Worm (Caenorhabditis elegans) whole organism, young adult: Measurements from ENCODE around the gene Y75B8A.13.
A peak's percentile ranks its signal among the peaks of the same experiment; 100 is the strongest.

Source experiments
- F39B2.1 ChIP-seq: fragments of 200-800 bp; sonication (Bioruptor generic); IDR thresholded peaks from 2 replicates; pipeline ENCODE4 v1.3.6; 2022; ENCODE audit warnings: missing genetic modification reagents, missing genetic modification characterization, missing compliant biosample characterization
- F52B5.7 ChIP-seq: sonication (generic microtip); optimal IDR thresholded peaks from 2 replicates; lab custom pipeline; 2016; ENCODE audit warnings: mild to moderate bottlenecking, missing genetic modification characterization, missing compliant biosample characterization
- F55B11.4 ChIP-seq: sonication (generic microtip); optimal IDR thresholded peaks from 2 replicates; lab custom pipeline; 2016; ENCODE audit warnings: missing compliant biosample characterization, missing genetic modification characterization, borderline replicate concordance; ENCODE audit not compliant: insufficient read depth
- Y53F4B.3 ChIP-seq: fragments of 200-800 bp; sonication (Bioruptor generic); IDR thresholded peaks from 2 replicates; pipeline ENCODE4 v1.3.6; 2022; ENCODE audit warnings: missing genetic modification reagents, missing genetic modification characterization, missing compliant biosample characterization
- Y79H2A.3 ChIP-seq: fragments of 200-800 bp; sonication (Bioruptor generic); conservative IDR thresholded peaks from 2 replicates; pipeline ENCODE4 v1.3.6; 2022; ENCODE audit warnings: missing genetic modification reagents, missing genetic modification characterization, missing compliant biosample characterization
- Y95B8A.8 ChIP-seq: fragments of 200-800 bp; sonication (Bioruptor generic); IDR thresholded peaks from 2 replicates; pipeline ENCODE4 v1.3.6; 2022; ENCODE audit warnings: missing genetic modification reagents, missing genetic modification characterization, missing compliant biosample characterization
- akir-1 ChIP-seq: fragments of 200-800 bp; sonication (Bioruptor generic); optimal IDR thresholded peaks from 2 replicates; lab custom pipeline; 2018; ENCODE audit warnings: mild to moderate bottlenecking, missing genetic modification characterization, moderate library complexity, missing compliant biosample characterization
- bed-1 ChIP-seq: fragments of 200-800 bp; sonication (Bioruptor generic); IDR thresholded peaks from 2 replicates; pipeline ENCODE4 v1.3.6; 2022; ENCODE audit warnings: missing genetic modification reagents, missing genetic modification characterization, missing compliant biosample characterization
- cebp-1 ChIP-seq, 2 experiments: fragments of 200-800 bp in 1 of 2; sonication (Bioruptor generic) in 1 of 2; sonication (generic microtip) in 1 of 2; IDR thresholded peaks in 1 of 2; optimal IDR thresholded peaks in 1 of 2; 2 replicates each; pipeline versions ENCODE4 v1.3.6 to Lab custom; 2017 to 2022; ENCODE audit warnings: missing compliant biosample characterization in 2 of 2, missing genetic modification characterization in 2 of 2, mild to moderate bottlenecking in 1 of 2, missing genetic modification reagents in 1 of 2, moderate library complexity in 1 of 2
- ceh-27 ChIP-seq: fragments of 200-800 bp; sonication (Bioruptor generic); optimal IDR thresholded peaks from 2 replicates; lab custom pipeline; 2018; ENCODE audit warnings: mild to moderate bottlenecking, missing genetic modification characterization, moderate library complexity, missing compliant biosample characterization
- ceh-79 ChIP-seq: sonication (generic microtip); optimal IDR thresholded peaks from 2 replicates; lab custom pipeline; 2017; ENCODE audit warnings: mild to moderate bottlenecking, missing genetic modification characterization, missing compliant biosample characterization
- dox-1 ChIP-seq: fragments of 200-800 bp; sonication (Bioruptor generic); IDR thresholded peaks from 2 replicates; pipeline ENCODE4 v1.3.6; 2022; ENCODE audit warnings: missing genetic modification reagents, missing genetic modification characterization, missing compliant biosample characterization
- egl-18 ChIP-seq: fragments of 200-800 bp; sonication (Bioruptor generic); IDR thresholded peaks from 2 replicates; pipeline ENCODE4 v1.3.6; 2022; ENCODE audit warnings: missing genetic modification reagents, missing genetic modification characterization, missing compliant biosample characterization
- egrh-3 ChIP-seq: fragments of 200-800 bp; sonication (Bioruptor generic); IDR thresholded peaks from 2 replicates; pipeline ENCODE4 v1.3.6; 2022; ENCODE audit warnings: missing genetic modification reagents, missing genetic modification characterization, missing compliant biosample characterization
- ets-4 ChIP-seq: fragments of 200-800 bp; sonication (Bioruptor generic); optimal IDR thresholded peaks from 2 replicates; lab custom pipeline; 2018; ENCODE audit warnings: mild to moderate bottlenecking, missing genetic modification characterization, missing compliant biosample characterization
- fkh-3 ChIP-seq: sonication (generic microtip); optimal IDR thresholded peaks from 2 replicates; lab custom pipeline; 2016; ENCODE audit warnings: mild to moderate bottlenecking, missing genetic modification characterization, missing compliant biosample characterization
- hmg-1.2 ChIP-seq: fragments of 200-800 bp; sonication (Bioruptor generic); IDR thresholded peaks from 2 replicates; pipeline ENCODE4 v1.3.6; 2022; ENCODE audit warnings: missing genetic modification reagents, missing genetic modification characterization, missing compliant biosample characterization
- hrde-1 ChIP-seq: sonication (generic microtip); optimal IDR thresholded peaks from 2 replicates; lab custom pipeline; 2016; ENCODE audit warnings: missing genetic modification characterization, mild to moderate bottlenecking, missing compliant biosample characterization, moderate library complexity, missing genotype, missing genetic modification reagents, borderline replicate concordance
- hsf-1 ChIP-seq: fragments of 200-800 bp; sonication (Bioruptor generic); IDR thresholded peaks from 2 replicates; pipeline ENCODE4 v1.3.6; 2022; ENCODE audit warnings: missing genetic modification reagents, missing genetic modification characterization, missing compliant biosample characterization
- lin-40 ChIP-seq: sonication (generic microtip); optimal IDR thresholded peaks from 2 replicates; lab custom pipeline; 2016; ENCODE audit warnings: missing genetic modification characterization, mild to moderate bottlenecking, missing compliant biosample characterization, missing genotype, missing genetic modification reagents
- lsl-1 ChIP-seq: fragments of 200-800 bp; sonication (Bioruptor generic); optimal IDR thresholded peaks from 2 replicates; lab custom pipeline; 2018; ENCODE audit warnings: mild to moderate bottlenecking, missing genetic modification characterization, moderate library complexity, missing compliant biosample characterization
- lsy-27 ChIP-seq: sonication (generic microtip); optimal IDR thresholded peaks from 2 replicates; lab custom pipeline; 2017; ENCODE audit warnings: missing genetic modification characterization, mild to moderate bottlenecking, missing compliant biosample characterization, antibody characterized with exemption, missing genotype, borderline replicate concordance; ENCODE audit not compliant: insufficient read depth
- madf-8 ChIP-seq: fragments of 200-800 bp; sonication (Bioruptor generic); conservative IDR thresholded peaks from 2 replicates; pipeline ENCODE4 v1.3.6; 2022; ENCODE audit warnings: missing genetic modification reagents, missing genetic modification characterization, missing compliant biosample characterization
- mxl-1 ChIP-seq: sonication (generic microtip); optimal IDR thresholded peaks from 2 replicates; lab custom pipeline; 2016; ENCODE audit warnings: missing genetic modification characterization, missing compliant biosample characterization
- nfya-2 ChIP-seq: fragments of 200-800 bp; sonication (Bioruptor generic); IDR thresholded peaks from 2 replicates; pipeline ENCODE4 v1.3.6; 2022; ENCODE audit warnings: missing genetic modification reagents, missing genetic modification characterization, missing compliant biosample characterization
- nhr-80 ChIP-seq: sonication (generic microtip); optimal IDR thresholded peaks from 2 replicates; lab custom pipeline; 2016; ENCODE audit warnings: missing genetic modification characterization, missing compliant biosample characterization
- rec-8 ChIP-seq, 2 experiments: sonication (generic microtip); optimal IDR thresholded peaks; 2 replicates each; lab custom pipeline; 2016; ENCODE audit warnings: mild to moderate bottlenecking in 2 of 2, missing genetic modification characterization in 2 of 2, missing genetic modification reagents in 2 of 2, missing genotype in 2 of 2, missing biosample characterization in 1 of 2, missing compliant biosample characterization in 1 of 2, moderate library complexity in 1 of 2
- sdz-38 ChIP-seq: sonication (generic microtip); optimal IDR thresholded peaks from 2 replicates; lab custom pipeline; 2016; ENCODE audit warnings: missing genotype, missing genetic modification characterization, missing compliant biosample characterization
- snpc-1.1 ChIP-seq: sonication (generic microtip); optimal IDR thresholded peaks from 2 replicates; lab custom pipeline; 2017; ENCODE audit warnings: missing genetic modification characterization, mild to moderate bottlenecking, missing compliant biosample characterization, antibody characterized with exemption, moderate library complexity, missing genotype, missing genetic modification reagents; ENCODE audit not compliant: insufficient read depth
- unc-130 ChIP-seq: sonication (generic microtip); optimal IDR thresholded peaks from 2 replicates; lab custom pipeline; 2016; ENCODE audit warnings: missing genetic modification reagents, missing genetic modification characterization, missing compliant biosample characterization
- zfh-2 ChIP-seq: fragments of 200-800 bp; sonication (Bioruptor generic); conservative IDR thresholded peaks from 2 replicates; pipeline ENCODE4 v1.3.6; 2022; ENCODE audit warnings: missing genetic modification reagents, missing genetic modification characterization, missing compliant biosample characterization
- ztf-22 ChIP-seq: fragments of 200-800 bp; sonication (Bioruptor generic); optimal IDR thresholded peaks from 2 replicates; lab custom pipeline; 2018; ENCODE audit warnings: mild to moderate bottlenecking, missing genetic modification characterization, moderate library complexity, missing compliant biosample characterization

Gene Y75B8A.13

ce11 chrIII:12247329-12247728 is 31.8 kb upstream of the Y75B8A.13 start (continued):
- TF ChIP-seq hsf-1 (GFP tag; lab: Robert Waterston, UW) (no peak), hmg-1.2 (GFP tag; lab: Robert Waterston, UW) (no peak), sdz-38 (tag; lab: Kevin White, UChicago) (no peak), ztf-22 (GFP tag; lab: Kevin White, UChicago) (no peak), lsy-27 (no peak), fkh-3 (no peak)

ce11 chrIII:12245570-12245969 is 30.1 kb upstream of the Y75B8A.13 start:
- 0 out of 2 replicates have a peak, but pooled peaks have one; percentile 9 for TF ChIP-seq dox-1 (GFP tag; lab: Robert Waterston, UW)
- TF ChIP-seq lsl-1, result no peak
- peak; percentile 92 for TF ChIP-seq zfh-2 (GFP tag; lab: Robert Waterston, UW)
- TF ChIP-seq egrh-3 (GFP tag; lab: Robert Waterston, UW), result peak; percentile 88; the same call in 1 of the 2 replicates

- TF ChIP-seq mxl-1 (tag; lab: Kevin White, UChicago) (no peak), nhr-80 (peak; percentile 29)
These were observed 20.4 kb upstream of the Y75B8A.13 start, which contains the start of the genes grl-15 and fbxa-89 for ce11 chrIII:12235914-12236313. grl-15 (minus strand) TSS chrIII:12236014. fbxa-89 (plus strand) TSS chrIII:12236184.

- TF ChIP-seq rec-8 (tag; optimal IDR thresholded peaks at IDR 0.05; lab: Kevin White, UChicago) (no peak), F39B2.1 (no peak), egl-18 (GFP tag; lab: Robert Waterston, UW) (no peak), madf-8 (GFP tag; lab: Robert Waterston, UW) (no peak), akir-1 (GFP tag; lab: Kevin White, UChicago) (no peak), Y95B8A.8 (GFP tag; lab: Robert Waterston, UW) (no peak), snpc-1.1 (tag; lab: Kevin White, UChicago) (no peak), hrde-1 (tag; lab: Kevin White, UChicago) (no peak), unc-130 (GFP tag; lab: Kevin White, UChicago) (no peak), ets-4 (GFP tag; lab: Kevin White, UChicago) (no peak), fkh-3 (no peak)
These were observed 19.9 kb upstream of the Y75B8A.13 start for ce11 chrIII:12235359-12235758.

ce11 chrIII:12233493-12233892 is 18.0 kb upstream of the Y75B8A.13 start:
- no peak for TF ChIP-seq ceh-27
- no peak for TF ChIP-seq F55B11.4
- no peak for TF ChIP-seq Y53F4B.3 (GFP tag; lab: Robert Waterston, UW)
- no peak for TF ChIP-seq cebp-1 (GFP tag; IDR thresholded peaks at IDR 0.05; lab: Robert Waterston, UW)
- TF ChIP-seq cebp-1 (tag; optimal IDR thresholded peaks at IDR 0.05; lab: Kevin White, UChicago), result no peak
- TF ChIP-seq egrh-3 (GFP tag; lab: Robert Waterston, UW), result no peak
- TF ChIP-seq Y79H2A.3 (GFP tag; lab: Robert Waterston, UW), result no peak
- no peak for TF ChIP-seq nfya-2 (GFP tag; lab: Robert Waterston, UW)
- no peak for TF ChIP-seq lin-40 (tag; lab: Kevin White, UChicago)
- TF ChIP-seq bed-1, result no peak
- no peak for TF ChIP-seq F52B5.7 (tag; lab: Kevin White, UChicago)
- TF ChIP-seq ceh-79, result no peak
